Fruit fly (Drosophila melanogaster): ENCODE measurements around the gene Scgdelta.

The Scgdelta gene

dm6 chrX:1695529-1696410, 58.1 kb downstream of the Scgdelta start, which contains the start of gene a6 (continued):
- TF ChIP-seq CG3065 (GFP tag; optimal IDR thresholded peaks at IDR 0.05) (no peak), nerfin-2 (GFP tag; IDR thresholded peaks at IDR 0.05; ENCODE audit: partially characterized antibody) (peak; percentile 96), rib (GFP tag; IDR thresholded peaks at IDR 0.05) (no peak), CG17568 (GFP tag; optimal IDR thresholded peaks at IDR 0.05) (no peak), CG14860 (GFP tag; IDR thresholded peaks at IDR 0.05; ENCODE audit: partially characterized antibody) (peak; percentile 91), CG6813 (GFP tag; optimal IDR thresholded peaks at IDR 0.05) (no peak), CG15269 (tag; optimal IDR thresholded peaks at IDR 0.05) (no peak), CG2116 (GFP tag; optimal IDR thresholded peaks at IDR 0.05) (peak; percentile 99), CG8924 (tag; optimal IDR thresholded peaks at IDR 0.05) (no peak), Stat92E (GFP tag; optimal IDR thresholded peaks at IDR 0.05) (no peak), Nf-YC (tag; optimal IDR thresholded peaks at IDR 0.05) (peak; percentile 7), CG15696 (tag; optimal IDR thresholded peaks at IDR 0.05) (no peak), CHES-1-like (GFP tag; optimal IDR thresholded peaks at IDR 0.05) (peak; percentile 13), CG10565 (GFP tag; optimal IDR thresholded peaks at IDR 0.05) (no peak), pzg (GFP tag; optimal IDR thresholded peaks at IDR 0.05) (peak; percentile 76), ash1 (GFP tag; optimal IDR thresholded peaks at IDR 0.05) (no peak), Gug (GFP tag; IDR thresholded peaks at IDR 0.05) (no peak), Dp (GFP tag; optimal IDR thresholded peaks at IDR 0.05) (peak; percentile 90), Dek (tag; optimal IDR thresholded peaks at IDR 0.05) (peak; percentile 9), Atf3 (GFP tag; optimal IDR thresholded peaks at IDR 0.05) (no peak), hb (GFP tag; IDR thresholded peaks at IDR 0.05; ENCODE audit: partially characterized antibody) (peak; percentile 92), tap (tag; optimal IDR thresholded peaks at IDR 0.05) (peak; percentile 6), Med (GFP tag) (peak; percentile 74), Myb (GFP tag; optimal IDR thresholded peaks at IDR 0.05) (peak; percentile 59), dmrt99B (tag; optimal IDR thresholded peaks at IDR 0.05) (no peak), CG13123 (GFP tag; optimal IDR thresholded peaks at IDR 0.05) (no peak), stwl (tag; optimal IDR thresholded peaks at IDR 0.05) (peak; percentile 91), CG10321 (GFP tag; IDR thresholded peaks at IDR 0.05) (no peak), HLH4C (GFP tag; IDR thresholded peaks at IDR 0.05; ENCODE audit: partially characterized antibody) (peak; percentile 96), CG8478 (optimal IDR thresholded peaks at IDR 0.05) (no peak), CG9609 (GFP tag; optimal IDR thresholded peaks at IDR 0.05) (no peak), MBD-R2 (GFP tag; IDR thresholded peaks at IDR 0.05) (peak; percentile 72), gsb-n (tag; optimal IDR thresholded peaks at IDR 0.05) (no peak), Bdp1 (GFP tag; optimal IDR thresholded peaks at IDR 0.05) (no peak), wek (GFP tag; optimal IDR thresholded peaks at IDR 0.05) (no peak), tna (GFP tag; IDR thresholded peaks at IDR 0.05; ENCODE audit: partially characterized antibody) (peak; percentile 91), sna (GFP tag; IDR thresholded peaks at IDR 0.05; ENCODE audit: partially characterized antibody) (peak; percentile 88), CG9797 (GFP tag; optimal IDR thresholded peaks at IDR 0.05) (peak; percentile 35), CG11398 (GFP tag; optimal IDR thresholded peaks at IDR 0.05) (no peak), nerfin-1 (tag; optimal IDR thresholded peaks at IDR 0.05) (peak; percentile 45), lbe (GFP tag; optimal IDR thresholded peaks at IDR 0.05) (no peak), Ets97D (GFP tag; optimal IDR thresholded peaks at IDR 0.05) (peak; percentile 66), gfzf (GFP tag; optimal IDR thresholded peaks at IDR 0.05) (peak; percentile 14), zfh2 (GFP tag; optimal IDR thresholded peaks at IDR 0.05) (no peak), hkb (optimal IDR thresholded peaks at IDR 0.05) (peak; percentile 1), hkb (GFP tag; IDR thresholded peaks at IDR 0.05) (no peak), B-H2 (GFP tag; optimal IDR thresholded peaks at IDR 0.05) (no peak), sens (GFP tag) (peak; percentile 62), Abd-B (GFP tag; optimal IDR thresholded peaks at IDR 0.05) (no peak)

Measured in whole organism, embryonic.